Worm (Caenorhabditis elegans): ENCODE measurements around the gene srlf-7.

The srlf-7 gene

DNA sequence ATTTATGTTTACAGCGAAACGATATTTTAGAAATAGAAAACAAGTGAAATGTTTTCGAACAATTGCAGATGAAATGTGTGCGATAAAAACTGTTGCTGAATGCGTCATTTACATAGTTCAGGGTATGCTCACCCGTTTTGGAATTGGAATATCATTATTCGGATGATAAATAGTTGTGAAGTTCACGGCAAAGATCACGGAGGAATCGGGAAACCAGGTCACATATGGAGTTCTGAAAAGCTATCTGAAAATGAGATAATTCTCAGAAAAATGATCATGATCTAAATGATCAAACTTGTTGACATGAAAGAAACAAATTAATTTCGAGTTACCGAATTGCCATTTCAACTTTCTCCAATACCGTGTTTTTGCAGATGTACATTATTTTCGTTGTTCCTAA is 6.6 kb downstream of the srlf-7 start, which contains the start of gene best-16:
Gene best-16, minus strand, starts transcription at position 101 of the 400 bp plus-strand sequence.
- TF ChIP-seq daf-12 (tag; optimal IDR thresholded peaks at IDR 0.05) (no peak), nhr-237 (tag; optimal IDR thresholded peaks at IDR 0.05) (no peak), snpc-4 (tag; optimal IDR thresholded peaks at IDR 0.05) (no peak), ceh-28 (tag; optimal IDR thresholded peaks at IDR 0.05) (no peak), lin-39 (tag; optimal IDR thresholded peaks at IDR 0.05) (no peak), egl-5 (tag; optimal IDR thresholded peaks at IDR 0.05) (no peak), nhr-77 (tag; optimal IDR thresholded peaks at IDR 0.05) (no peak), nhr-23 (tag; optimal IDR thresholded peaks at IDR 0.05) (no peak), R02D3.7 (tag; optimal IDR thresholded peaks at IDR 0.05) (no peak), zag-1 (tag; optimal IDR thresholded peaks at IDR 0.05) (no peak), elt-1 (tag; optimal IDR thresholded peaks at IDR 0.05) (no peak), nhr-12 (tag; optimal IDR thresholded peaks at IDR 0.05) (no peak), elt-3 (tag; optimal IDR thresholded peaks at IDR 0.05) (no peak), pha-4 (tag; optimal IDR thresholded peaks at IDR 0.05) (no peak), fkh-10 (GFP tag; optimal IDR thresholded peaks at IDR 0.05) (no peak)

DNA sequence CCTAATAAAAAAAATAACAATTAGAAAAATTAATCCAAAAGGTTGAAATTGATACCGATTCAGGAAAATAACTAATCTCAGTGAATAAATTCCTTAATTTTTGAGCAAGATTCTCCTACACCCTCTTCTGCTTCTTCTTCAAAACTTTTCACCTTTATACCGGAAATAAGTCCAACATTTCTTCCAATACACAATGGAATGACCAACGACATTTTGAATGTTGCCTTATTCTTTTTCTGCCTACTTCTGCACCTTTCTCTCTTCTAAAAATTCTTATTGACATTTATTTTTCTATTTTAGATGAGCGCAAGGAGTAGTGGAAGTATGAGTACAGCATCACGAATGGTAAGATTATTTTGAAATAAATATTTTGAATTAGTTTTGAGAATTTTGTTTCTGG is 7.8 kb downstream of the srlf-7 start, which contains the start of gene unc-8:
Gene unc-8, plus strand, starts transcription at position 301 of the 400 bp plus-strand sequence.
- TF ChIP-seq nfya-1 (tag; optimal IDR thresholded peaks at IDR 0.05; ENCODE audit: insufficient read depth): no peak
- TF ChIP-seq eor-1 (tag; optimal IDR thresholded peaks at IDR 0.05): no peak
- no peak for TF ChIP-seq elt-2 (tag; optimal IDR thresholded peaks at IDR 0.05)
- TF ChIP-seq R02D3.7 (tag; optimal IDR thresholded peaks at IDR 0.05): no peak
- no peak for TF ChIP-seq ceh-28 (tag; optimal IDR thresholded peaks at IDR 0.05)
- TF ChIP-seq lin-39 (tag; optimal IDR thresholded peaks at IDR 0.05): no peak

ce11 chrIV:7203696-7204095 is 14.6 kb downstream of the srlf-7 start, which contains the start of gene R13A1.3:
R13A1.3 (plus strand) TSS chrIV:7203996.
- TF ChIP-seq elt-2 (tag; optimal IDR thresholded peaks at IDR 0.05): no peak
- no peak for TF ChIP-seq ceh-82 (tag; optimal IDR thresholded peaks at IDR 0.05)
- TF ChIP-seq sea-2 (GFP tag; optimal IDR thresholded peaks at IDR 0.05): no peak
- no peak for TF ChIP-seq elt-3 (tag; optimal IDR thresholded peaks at IDR 0.05)
- TF ChIP-seq nhr-77 (tag; optimal IDR thresholded peaks at IDR 0.05): no peak
- TF ChIP-seq nhr-25 (tag; optimal IDR thresholded peaks at IDR 0.05): no peak
- no peak for TF ChIP-seq unc-62 (GFP tag; optimal IDR thresholded peaks at IDR 0.05)
- no peak for TF ChIP-seq nhr-12 (tag; optimal IDR thresholded peaks at IDR 0.05)
- TF ChIP-seq fkh-10 (GFP tag; optimal IDR thresholded peaks at IDR 0.05): no peak
- TF ChIP-seq ceh-9 (tag; optimal IDR thresholded peaks at IDR 0.05): no peak

- TF ChIP-seq tbx-2 (tag; optimal IDR thresholded peaks at IDR 0.05): no peak
- TF ChIP-seq fos-1 (tag; optimal IDR thresholded peaks at IDR 0.05): no peak
- TF ChIP-seq R02D3.7 (tag; optimal IDR thresholded peaks at IDR 0.05): no peak
Observed at ce11 chrIV:7205969-7206368, 16.9 kb downstream of the srlf-7 start, which contains the start of gene kcc-1. kcc-1 (plus strand) TSS chrIV:7206269.

DNA sequence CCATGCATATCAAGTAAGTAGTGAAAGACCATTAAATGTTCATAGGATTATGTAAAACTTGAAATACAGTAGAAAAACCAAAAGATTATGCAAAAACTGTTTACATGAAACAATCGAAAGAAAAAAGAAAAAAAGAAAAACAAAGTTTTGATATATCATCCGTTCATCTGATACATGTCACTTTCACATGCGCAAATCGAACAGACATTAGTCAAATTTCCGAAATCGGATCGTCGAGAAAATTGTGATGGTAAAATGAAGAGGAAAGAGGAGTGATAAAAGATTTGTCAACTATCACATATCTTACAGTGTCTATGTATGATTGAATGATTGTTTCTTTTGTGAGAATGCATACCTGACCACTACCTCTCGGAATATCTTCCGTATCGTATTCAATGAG is 19.9 kb downstream of the srlf-7 start:
- TF ChIP-seq elt-3 (tag; optimal IDR thresholded peaks at IDR 0.05) (no peak), ama-1 (optimal IDR thresholded peaks at IDR 0.05) (no peak), tbx-2 (tag; optimal IDR thresholded peaks at IDR 0.05) (no peak), mml-1 (tag; optimal IDR thresholded peaks at IDR 0.05) (no peak), ztf-11 (tag; optimal IDR thresholded peaks at IDR 0.05) (no peak), mdl-1 (tag; optimal IDR thresholded peaks at IDR 0.05) (no peak), R02D3.7 (tag; optimal IDR thresholded peaks at IDR 0.05) (no peak), daf-12 (tag; optimal IDR thresholded peaks at IDR 0.05) (no peak), zag-1 (tag; optimal IDR thresholded peaks at IDR 0.05) (no peak)

DNA sequence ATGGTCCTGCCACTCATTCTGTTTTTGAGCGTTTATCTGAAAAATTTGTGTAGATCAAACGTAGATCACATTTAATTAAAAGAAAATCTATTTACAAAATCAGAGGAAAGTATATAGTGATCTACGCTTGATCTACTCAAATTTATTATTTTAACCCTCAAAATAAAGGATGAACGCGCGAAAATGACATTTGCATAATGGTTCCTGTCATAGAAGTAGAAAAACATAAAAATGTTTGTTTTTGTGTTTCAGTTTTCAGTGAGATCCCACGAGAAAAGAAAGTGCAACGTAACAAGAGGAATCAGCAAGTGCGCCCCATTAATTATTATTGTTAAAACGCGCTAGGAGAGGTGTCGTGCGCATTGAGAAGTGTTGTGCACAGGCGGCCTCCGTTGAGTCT is 22.2 kb downstream of the srlf-7 start:
- TF ChIP-seq lin-39 (tag; optimal IDR thresholded peaks at IDR 0.05) (no peak), R02D3.7 (tag; optimal IDR thresholded peaks at IDR 0.05) (no peak), elt-2 (tag; optimal IDR thresholded peaks at IDR 0.05) (no peak), sea-2 (GFP tag; optimal IDR thresholded peaks at IDR 0.05) (no peak), nfya-1 (tag; optimal IDR thresholded peaks at IDR 0.05; ENCODE audit: insufficient read depth) (no peak), nhr-23 (tag; optimal IDR thresholded peaks at IDR 0.05) (no peak), egl-27 (tag; optimal IDR thresholded peaks at IDR 0.05) (no peak), fkh-2 (tag; optimal IDR thresholded peaks at IDR 0.05) (no peak), ceh-82 (tag; optimal IDR thresholded peaks at IDR 0.05) (no peak), nhr-43 (tag; optimal IDR thresholded peaks at IDR 0.05; ENCODE audit: poor library complexity, severe bottlenecking) (no peak), nhr-67 (tag; optimal IDR thresholded peaks at IDR 0.05) (no peak)

Data from whole organism, L3 larva.